Fruit fly (Drosophila melanogaster): ENCODE data around the gene CG9784.
A peak's percentile ranks its signal among the peaks of the same experiment; 100 is the strongest.

Gene CG9784

DNA sequence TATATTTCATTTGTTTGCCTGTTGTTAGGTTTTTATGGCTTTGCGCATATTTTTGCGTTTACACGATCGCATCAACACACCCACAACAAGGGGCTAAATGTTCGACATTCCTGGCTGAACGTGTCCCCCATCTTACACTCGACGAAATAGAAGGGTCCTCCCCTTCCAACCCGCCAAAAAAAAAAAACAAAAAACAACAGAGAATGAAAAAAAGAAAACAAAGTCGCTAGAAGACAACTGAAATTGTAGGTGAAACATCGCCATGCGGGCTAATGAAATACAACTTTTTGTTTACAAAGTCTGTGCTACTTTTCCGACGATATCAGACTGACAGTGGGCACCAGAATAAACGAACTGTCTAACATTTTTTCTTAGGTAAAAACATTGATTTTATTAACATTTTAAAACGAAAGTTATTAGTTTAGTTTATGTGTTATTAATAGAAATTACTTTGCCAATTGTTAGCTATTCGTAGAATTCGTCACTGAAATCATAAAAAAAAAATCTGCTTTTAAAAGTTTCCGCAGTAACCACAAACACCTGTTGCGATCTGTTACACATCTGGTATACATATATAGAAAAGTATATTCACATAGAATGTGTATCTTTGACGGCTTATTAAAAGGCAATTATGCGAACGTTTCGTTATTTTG, 28.3 kb downstream of the CG9784 start (continued):
- no peak for TF ChIP-seq Bdp1 (GFP tag; optimal IDR thresholded peaks at IDR 0.05)
- TF ChIP-seq kni (GFP tag; optimal IDR thresholded peaks at IDR 0.05), result no peak
- peak; percentile 17 for TF ChIP-seq CG13424 (tag; optimal IDR thresholded peaks at IDR 0.05)
- no peak for TF ChIP-seq CG17568 (GFP tag; optimal IDR thresholded peaks at IDR 0.05)
- TF ChIP-seq Doc3 (GFP tag; IDR thresholded peaks at IDR 0.05; ENCODE audit: partially characterized antibody), result no peak
- TF ChIP-seq Bgb (GFP tag; IDR thresholded peaks at IDR 0.05; ENCODE audit: partially characterized antibody), result no peak
- TF ChIP-seq danr (GFP tag; IDR thresholded peaks at IDR 0.05), result no peak
- no peak for TF ChIP-seq Pdp1 (GFP tag; optimal IDR thresholded peaks at IDR 0.05)
- TF ChIP-seq inv (GFP tag; IDR thresholded peaks at IDR 0.05; ENCODE audit: partially characterized antibody), result no peak
- no peak for TF ChIP-seq H15 (GFP tag; IDR thresholded peaks at IDR 0.05)
- TF ChIP-seq grau (tag; optimal IDR thresholded peaks at IDR 0.05), result peak; percentile 83
- peak; percentile 80 for TF ChIP-seq sd (tag; optimal IDR thresholded peaks at IDR 0.05)
- no peak for TF ChIP-seq gce (GFP tag; IDR thresholded peaks at IDR 0.05)
- TF ChIP-seq wek (GFP tag; optimal IDR thresholded peaks at IDR 0.05), result no peak
- TF ChIP-seq crc (GFP tag; optimal IDR thresholded peaks at IDR 0.05), result no peak
- no peak for TF ChIP-seq HHEX (GFP tag; optimal IDR thresholded peaks at IDR 0.05)
- TF ChIP-seq btn (GFP tag; optimal IDR thresholded peaks at IDR 0.05), result no peak
- TF ChIP-seq CG9876 (GFP tag; optimal IDR thresholded peaks at IDR 0.05), result no peak
- no peak for TF ChIP-seq fd96Cb (tag; optimal IDR thresholded peaks at IDR 0.05)
- peak; percentile 7 for TF ChIP-seq PHDP (tag; optimal IDR thresholded peaks at IDR 0.05)
- no peak for TF ChIP-seq Six4 (GFP tag; optimal IDR thresholded peaks at IDR 0.05)
- no peak for TF ChIP-seq CG33213 (GFP tag; optimal IDR thresholded peaks at IDR 0.05)
- TF ChIP-seq Meics (GFP tag; optimal IDR thresholded peaks at IDR 0.05), result peak; percentile 41

- TF ChIP-seq CG17385 (GFP tag; optimal IDR thresholded peaks at IDR 0.05) (peak; percentile 56), zf30C (GFP tag; optimal IDR thresholded peaks at IDR 0.05) (no peak), CG18764 (GFP tag; optimal IDR thresholded peaks at IDR 0.05) (no peak), CG9727 (GFP tag; optimal IDR thresholded peaks at IDR 0.05) (no peak), Hr3 (GFP tag; optimal IDR thresholded peaks at IDR 0.05) (no peak), Dfd (GFP tag; optimal IDR thresholded peaks at IDR 0.05) (peak in 1 of 2 experiments; percentile 23), ewg (GFP tag; optimal IDR thresholded peaks at IDR 0.05) (peak; percentile 38), CG8290 (GFP tag; optimal IDR thresholded peaks at IDR 0.05) (peak; percentile 90), CG8290 (tag; optimal IDR thresholded peaks at IDR 0.05) (peak in 1 of 2 experiments; percentile 4), stwl (tag; optimal IDR thresholded peaks at IDR 0.05) (peak; percentile 50), CG31365 (tag; optimal IDR thresholded peaks at IDR 0.05) (peak; percentile 84), CG10209 (GFP tag; optimal IDR thresholded peaks at IDR 0.05) (no peak)
Observed at dm6 chrX:16565377-16565776, 33.6 kb downstream of the CG9784 start.

DNA sequence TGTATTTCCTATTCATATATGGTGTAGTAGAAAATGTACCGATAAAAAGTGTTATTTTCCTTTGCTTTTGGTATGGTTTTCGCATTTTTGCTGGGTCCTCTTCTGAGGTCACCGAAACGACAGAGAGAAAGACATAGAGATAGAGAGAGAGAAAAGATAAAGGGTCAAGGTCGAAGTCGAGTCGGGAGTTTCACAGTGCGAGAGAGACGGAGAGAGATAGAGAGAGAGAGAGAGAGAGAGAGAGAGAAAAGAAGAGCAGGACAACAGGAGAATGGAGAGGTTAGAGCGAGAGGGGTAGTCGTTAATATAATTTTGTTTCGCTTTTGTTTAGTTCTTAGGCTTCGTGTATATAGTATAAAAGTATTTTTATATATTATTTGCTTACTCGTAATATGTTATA, 36.8 kb downstream of the CG9784 start:
- TF ChIP-seq CG6683 (GFP tag; optimal IDR thresholded peaks at IDR 0.05) (no peak), CG8290 (GFP tag; optimal IDR thresholded peaks at IDR 0.05) (no peak), CG8290 (tag; optimal IDR thresholded peaks at IDR 0.05) (peak in 1 of 2 experiments; percentile 66), croc (GFP tag; conservative IDR thresholded peaks at IDR 0.05) (no peak), CG17328 (GFP tag; IDR thresholded peaks at IDR 0.05) (no peak), CG18764 (GFP tag; optimal IDR thresholded peaks at IDR 0.05) (no peak), CG4328 (GFP tag; optimal IDR thresholded peaks at IDR 0.05) (no peak), unpg (GFP tag; optimal IDR thresholded peaks at IDR 0.05) (no peak), CG13424 (tag; optimal IDR thresholded peaks at IDR 0.05) (no peak), CG4730 (GFP tag; IDR thresholded peaks at IDR 0.05) (no peak), CG1832 (GFP tag; optimal IDR thresholded peaks at IDR 0.05) (peak; percentile 90), unc-4 (GFP tag; IDR thresholded peaks at IDR 0.05; ENCODE audit: partially characterized antibody) (no peak), CG1603 (tag; optimal IDR thresholded peaks at IDR 0.05) (no peak), ken (GFP tag; IDR thresholded peaks at IDR 0.05) (no peak), mirr (GFP tag; optimal IDR thresholded peaks at IDR 0.05) (no peak), Scr (GFP tag; IDR thresholded peaks at IDR 0.05; ENCODE audit: partially characterized antibody) (no peak), CG10321 (GFP tag; IDR thresholded peaks at IDR 0.05) (peak; percentile 86)
